Fruit fly (Drosophila melanogaster) S2 (cell line): Measurements from ENCODE around the gene CG32428.

Experiments
- CG8478 ChIP-seq: fragments of >200 bp; optimal IDR thresholded peaks from 2 replicates; lab custom pipeline; 2018
- CTCF ChIP-seq, 2 experiments: fragments of >200 bp; optimal IDR thresholded peaks; 2 replicates each; lab custom pipeline; 2018

DNA sequence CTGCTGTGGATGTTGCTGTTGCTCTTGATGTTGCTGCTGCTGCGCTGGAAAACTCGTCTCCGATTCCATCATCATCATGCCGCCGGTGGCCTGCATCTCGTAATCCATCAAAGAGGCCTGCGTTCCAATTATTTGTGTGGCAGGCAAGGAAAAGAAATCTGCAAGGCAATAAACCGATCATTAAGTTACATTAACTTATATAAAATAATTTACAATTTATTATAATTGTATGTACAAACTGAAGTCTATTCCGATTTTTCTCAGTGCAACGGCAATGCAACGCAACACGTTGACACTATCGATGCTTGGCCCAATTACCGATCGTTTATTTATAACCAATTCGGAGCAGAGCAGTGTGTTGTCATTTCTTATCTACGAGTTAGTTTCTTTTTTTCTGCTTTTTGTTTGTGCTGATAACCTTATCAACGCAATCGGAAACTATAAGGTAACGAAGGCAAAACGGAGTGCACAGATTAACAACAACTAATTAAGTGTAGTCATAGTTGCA, 2.5 kb downstream of the CG32428 start:
- TF ChIP-seq CG8478 = no peak
- TF ChIP-seq CTCF (optimal IDR thresholded peaks at IDR 0.05; lab: Kevin White, UChicago) = no peak
